Fruit fly (Drosophila melanogaster) whole organism, embryonic: Measurements from ENCODE around the gene side-IV.
A peak's percentile ranks its signal among the peaks of the same experiment; 100 is the strongest.

Experiments used
- Atf3 ChIP-seq: fragments of 200-800 bp; sonication (Bioruptor generic); optimal IDR thresholded peaks from 3 replicates; lab custom pipeline; 2016; ENCODE audit warnings: missing biosample characterization, missing genetic modification characterization
- B-H1 ChIP-seq: fragments of 200-800 bp; sonication (Bioruptor generic); IDR thresholded peaks from 3 replicates; pipeline ENCODE4 v1.3.6; 2022; ENCODE audit warnings: missing biosample characterization, missing genetic modification characterization
- BEAF-32 ChIP-seq: fragments of 200-800 bp; sonication (Bioruptor generic); optimal IDR thresholded peaks from 3 replicates; lab custom pipeline; 2017; ENCODE audit warnings: missing biosample characterization, missing genetic modification characterization, mild to moderate bottlenecking, moderate library complexity, missing genetic modification reagents
- BtbVII ChIP-seq: fragments of 200-800 bp; sonication (Bioruptor generic); optimal IDR thresholded peaks from 3 replicates; lab custom pipeline; 2017; ENCODE audit warnings: missing biosample characterization, mild to moderate bottlenecking, missing genetic modification characterization
- CG10147 ChIP-seq: fragments of 200-800 bp; sonication (Bioruptor generic); optimal IDR thresholded peaks from 2 replicates; lab custom pipeline; 2019; ENCODE audit warnings: missing biosample characterization, mild to moderate bottlenecking, missing genetic modification characterization, moderate library complexity
- CG10274 ChIP-seq: fragments of 200-800 bp; sonication (Bioruptor generic); optimal IDR thresholded peaks from 3 replicates; lab custom pipeline; 2017; ENCODE audit warnings: missing biosample characterization, mild to moderate bottlenecking, missing genetic modification characterization
- CG10366 ChIP-seq: fragments of 200-800 bp; sonication (Bioruptor generic); IDR thresholded peaks from 2 replicates; pipeline ENCODE4 v1.3.6; 2022; ENCODE audit warnings: missing biosample characterization, missing genetic modification characterization
- CG11695 ChIP-seq: fragments of 200-800 bp; sonication (Bioruptor generic); IDR thresholded peaks from 3 replicates; pipeline ENCODE4 v1.3.6; 2022; ENCODE audit warnings: missing biosample characterization, missing genetic modification characterization
- CG12104 ChIP-seq: fragments of 200-800 bp; sonication (Bioruptor generic); optimal IDR thresholded peaks from 3 replicates; lab custom pipeline; 2016; ENCODE audit warnings: missing biosample characterization, missing genetic modification characterization
- CG13287 ChIP-seq: fragments of 200-800 bp; sonication (Bioruptor generic); IDR thresholded peaks from 2 replicates; pipeline ENCODE4 v1.3.6; 2022; ENCODE audit warnings: missing biosample characterization, missing genetic modification characterization; ENCODE audit not compliant: partially characterized antibody
- CG13424 ChIP-seq: fragments of 200-800 bp; sonication (Bioruptor generic); optimal IDR thresholded peaks from 2 replicates; lab custom pipeline; 2019; ENCODE audit warnings: missing biosample characterization, mild to moderate bottlenecking, missing genetic modification characterization, moderate library complexity
- CG15479 ChIP-seq: fragments of 200-800 bp; sonication (Bioruptor generic); optimal IDR thresholded peaks from 3 replicates; lab custom pipeline; 2019; ENCODE audit warnings: missing biosample characterization, mild to moderate bottlenecking, missing genetic modification characterization, moderate library complexity
- CG16813 ChIP-seq: fragments of 200-800 bp; sonication (Bioruptor generic); IDR thresholded peaks from 3 replicates; pipeline ENCODE4 v1.3.6; 2022; ENCODE audit warnings: missing biosample characterization, missing genetic modification characterization; ENCODE audit not compliant: partially characterized antibody
- CG18011 ChIP-seq: fragments of 200-800 bp; sonication (Bioruptor generic); optimal IDR thresholded peaks from 2 replicates; lab custom pipeline; 2017; ENCODE audit warnings: missing biosample characterization, missing genetic modification characterization, mild to moderate bottlenecking, moderate library complexity, missing genotype
- CG18599 ChIP-seq: fragments of 200-800 bp; sonication (Bioruptor generic); optimal IDR thresholded peaks from 3 replicates; lab custom pipeline; 2017; ENCODE audit warnings: missing biosample characterization, missing genetic modification characterization, mild to moderate bottlenecking, moderate library complexity, missing genetic modification reagents
- CG2202 ChIP-seq: fragments of 200-800 bp; sonication (Bioruptor generic); optimal IDR thresholded peaks from 2 replicates; lab custom pipeline; 2018; ENCODE audit warnings: missing biosample characterization, mild to moderate bottlenecking, missing genetic modification characterization
- CG3838 ChIP-seq: fragments of 200-800 bp; sonication (Bioruptor generic); optimal IDR thresholded peaks from 3 replicates; lab custom pipeline; 2016; ENCODE audit warnings: missing biosample characterization, missing genetic modification characterization
- CG5180 ChIP-seq: fragments of 200-800 bp; sonication (Bioruptor generic); optimal IDR thresholded peaks from 3 replicates; lab custom pipeline; 2017; ENCODE audit warnings: missing biosample characterization, missing genetic modification characterization, mild to moderate bottlenecking, moderate library complexity, missing genetic modification reagents
- CG6689 ChIP-seq: fragments of 200-800 bp; sonication (Bioruptor generic); IDR thresholded peaks from 2 replicates; pipeline ENCODE4 v1.3.6; 2022; ENCODE audit warnings: missing biosample characterization, missing genetic modification characterization
- CG6765 ChIP-seq: fragments of 200-800 bp; sonication (Bioruptor generic); optimal IDR thresholded peaks from 3 replicates; lab custom pipeline; 2017; ENCODE audit warnings: missing biosample characterization, mild to moderate bottlenecking, missing genetic modification characterization
- CG7372 ChIP-seq: fragments of 200-800 bp; sonication (Bioruptor generic); IDR thresholded peaks from 2 replicates; pipeline ENCODE4 v1.3.6; 2022; ENCODE audit warnings: missing biosample characterization, missing genetic modification characterization
- Jarid2 ChIP-seq: fragments of 200-800 bp; sonication (Bioruptor generic); optimal IDR thresholded peaks from 3 replicates; lab custom pipeline; 2017; ENCODE audit warnings: mild to moderate bottlenecking, missing biosample characterization, missing genetic modification reagents, missing genetic modification characterization
- Mad ChIP-seq: fragments of 200-800 bp; sonication (Bioruptor generic); optimal IDR thresholded peaks from 2 replicates; lab custom pipeline; 2016; ENCODE audit warnings: missing biosample characterization, missing genetic modification characterization
- Max ChIP-seq: fragments of 200-800 bp; sonication (Bioruptor generic); optimal IDR thresholded peaks from 2 replicates; lab custom pipeline; 2016; ENCODE audit warnings: missing biosample characterization, mild to moderate bottlenecking, missing genetic modification characterization
- NK7.1 ChIP-seq: fragments of 200-800 bp; sonication (Bioruptor generic); optimal IDR thresholded peaks from 3 replicates; lab custom pipeline; 2016; ENCODE audit warnings: missing biosample characterization, missing genetic modification characterization
- Sox102F ChIP-seq: fragments of 200-800 bp; sonication (Bioruptor generic); optimal IDR thresholded peaks from 2 replicates; lab custom pipeline; 2018; ENCODE audit warnings: missing biosample characterization, mild to moderate bottlenecking, missing genetic modification characterization, moderate library complexity
- TFAM ChIP-seq: fragments of 200-800 bp; sonication (Bioruptor generic); optimal IDR thresholded peaks from 2 replicates; lab custom pipeline; 2017; ENCODE audit warnings: missing biosample characterization, missing genetic modification characterization, inconsistent platforms
- ac ChIP-seq: fragments of 200-800 bp; sonication (Bioruptor generic); optimal IDR thresholded peaks from 3 replicates; lab custom pipeline; 2017; ENCODE audit warnings: missing biosample characterization, mild to moderate bottlenecking, missing genetic modification characterization
- bigmax ChIP-seq: fragments of 200-800 bp; sonication (Bioruptor generic); optimal IDR thresholded peaks from 2 replicates; lab custom pipeline; 2018; ENCODE audit warnings: missing biosample characterization, mild to moderate bottlenecking, missing genetic modification characterization
- cg ChIP-seq: fragments of 200-800 bp; sonication (Bioruptor generic); optimal IDR thresholded peaks from 3 replicates; lab custom pipeline; 2019; ENCODE audit warnings: missing biosample characterization, mild to moderate bottlenecking, missing genetic modification characterization, moderate library complexity
- chinmo ChIP-seq: fragments of 200-800 bp; sonication (Bioruptor generic); IDR thresholded peaks from 4 replicates; pipeline ENCODE4 v1.3.6; 2022; ENCODE audit warnings: missing biosample characterization, missing genetic modification characterization; ENCODE audit not compliant: partially characterized antibody
- corto ChIP-seq: fragments of 200-800 bp; sonication (Bioruptor generic); optimal IDR thresholded peaks from 2 replicates; lab custom pipeline; 2016; ENCODE audit warnings: missing biosample characterization, mild to moderate bottlenecking, missing genetic modification characterization, moderate library complexity
- eve ChIP-seq, 2 experiments: fragments of >200 bp; optimal IDR thresholded peaks; 2 replicates each; lab custom pipeline; 2017; ENCODE audit warnings: missing biosample characterization in 2 of 2, missing genetic modification characterization in 2 of 2
- eyg ChIP-seq: fragments of 200-800 bp; sonication (Bioruptor generic); optimal IDR thresholded peaks from 3 replicates; lab custom pipeline; 2016; ENCODE audit warnings: missing biosample characterization, missing genetic modification characterization
- fu2 ChIP-seq: fragments of 200-800 bp; sonication (Bioruptor generic); optimal IDR thresholded peaks from 2 replicates; lab custom pipeline; 2016; ENCODE audit warnings: missing biosample characterization, missing genetic modification characterization
- jing ChIP-seq: fragments of 200-800 bp; sonication (Bioruptor generic); optimal IDR thresholded peaks from 2 replicates; lab custom pipeline; 2018; ENCODE audit warnings: missing biosample characterization, mild to moderate bottlenecking, missing genetic modification characterization
- mld ChIP-seq: fragments of 200-800 bp; sonication (Bioruptor generic); IDR thresholded peaks from 3 replicates; pipeline ENCODE4 v1.3.6; 2022; ENCODE audit warnings: missing biosample characterization, missing genetic modification characterization; ENCODE audit not compliant: partially characterized antibody
- onecut ChIP-seq: fragments of 200-800 bp; sonication (Bioruptor generic); IDR thresholded peaks from 2 replicates; pipeline ENCODE4 v1.3.6; 2022; ENCODE audit warnings: missing biosample characterization, missing genetic modification characterization
- p53 ChIP-seq: fragments of 200-800 bp; sonication (Bioruptor generic); optimal IDR thresholded peaks from 2 replicates; lab custom pipeline; 2016; ENCODE audit warnings: missing biosample characterization, missing genetic modification characterization
- pb ChIP-seq: fragments of 200-800 bp; sonication (Bioruptor generic); optimal IDR thresholded peaks from 3 replicates; lab custom pipeline; 2016; ENCODE audit warnings: missing biosample characterization, missing genetic modification characterization
- schlank ChIP-seq: fragments of 200-800 bp; sonication (Bioruptor generic); optimal IDR thresholded peaks from 2 replicates; lab custom pipeline; 2018; ENCODE audit warnings: missing biosample characterization, mild to moderate bottlenecking, missing genetic modification characterization
- slbo ChIP-seq: fragments of 200-800 bp; sonication (Bioruptor generic); IDR thresholded peaks from 2 replicates; pipeline ENCODE4 v1.3.6; 2022; ENCODE audit warnings: missing biosample characterization, missing genetic modification characterization
- stwl ChIP-seq: fragments of 200-800 bp; sonication (Bioruptor generic); optimal IDR thresholded peaks from 3 replicates; lab custom pipeline; 2018; ENCODE audit warnings: missing biosample characterization, mild to moderate bottlenecking, missing genetic modification characterization, moderate library complexity
- trem ChIP-seq: fragments of 200-800 bp; optimal IDR thresholded peaks from 3 replicates; lab custom pipeline; 2019; ENCODE audit warnings: missing biosample characterization, mild to moderate bottlenecking, missing genetic modification characterization, moderate library complexity
- trh ChIP-seq: fragments of 200-800 bp; sonication (Bioruptor generic); optimal IDR thresholded peaks from 2 replicates; lab custom pipeline; 2016; ENCODE audit warnings: missing biosample characterization, missing genetic modification characterization
- vfl ChIP-seq: fragments of 200-800 bp; sonication (Bioruptor generic); optimal IDR thresholded peaks from 2 replicates; lab custom pipeline; 2016; ENCODE audit warnings: missing biosample characterization, missing genetic modification characterization
- wor ChIP-seq: fragments of 200-800 bp; sonication (Bioruptor generic); IDR thresholded peaks from 2 replicates; pipeline ENCODE4 v1.3.6; 2022; ENCODE audit warnings: missing biosample characterization, missing genetic modification characterization
- zfh2 ChIP-seq: fragments of 200-800 bp; sonication (Bioruptor generic); optimal IDR thresholded peaks from 2 replicates; lab custom pipeline; 2016; ENCODE audit warnings: missing biosample characterization, missing genetic modification characterization

Gene side-IV

dm6 chr3R:13400902-13401721, 49.3 kb upstream of the side-IV start (continued):
- TF ChIP-seq eve (GFP tag; optimal IDR thresholded peaks at IDR 0.05; lab: Kevin White, UChicago) (peak in 1 of 2 experiments; percentile 97), Sox102F (GFP tag; lab: Kevin White, UChicago) (peak; percentile 92), CG5180 (GFP tag; lab: Kevin White, UChicago) (peak; percentile 72), jing (GFP tag; lab: Kevin White, UChicago) (peak; percentile 77), CG3838 (GFP tag; lab: Kevin White, UChicago) (peak; percentile 75), trh (peak; percentile 77), zfh2 (GFP tag; lab: Kevin White, UChicago) (peak; percentile 86), trem (tag; lab: Kevin White, UChicago) (peak; percentile 88), p53 (GFP tag; lab: Kevin White, UChicago) (peak; percentile 79), CG7372 (peak; percentile 79), CG18599 (GFP tag; lab: Kevin White, UChicago) (peak; percentile 79), cg (peak; percentile 76), wor (peak; percentile 83), ac (GFP tag; lab: Kevin White, UChicago) (peak; percentile 6), Mad (GFP tag; lab: Kevin White, UChicago) (peak; percentile 80), CG6689 (peak; percentile 90), NK7.1 (peak; percentile 58), CG10274 (peak; percentile 77), CG11695 (GFP tag; lab: Robert Waterston, UW) (peak; percentile 91), CG6765 (GFP tag; lab: Kevin White, UChicago) (peak; percentile 79), pb (GFP tag; lab: Kevin White, UChicago) (peak; percentile 74), Max (GFP tag; lab: Kevin White, UChicago) (peak; percentile 76), vfl (GFP tag; lab: Kevin White, UChicago) (peak; percentile 80), TFAM (peak; percentile 53), CG12104 (GFP tag; lab: Kevin White, UChicago) (peak; percentile 69), fu2 (GFP tag; lab: Kevin White, UChicago) (peak; percentile 85), mld (no peak), CG13424 (peak; percentile 92), BtbVII (GFP tag; lab: Kevin White, UChicago) (peak; percentile 75), slbo (GFP tag; lab: Robert Waterston, UW) (peak; percentile 82), CG2202 (tag; lab: Kevin White, UChicago) (peak; percentile 89), Jarid2 (GFP tag; lab: Kevin White, UChicago) (peak; percentile 43), CG16813 (GFP tag; lab: Robert Waterston, UW) (no peak), eyg (peak; percentile 76), CG13287 (GFP tag; lab: Robert Waterston, UW) (no peak), CG15479 (GFP tag; lab: Kevin White, UChicago) (no peak), CG10147 (GFP tag; lab: Kevin White, UChicago) (peak; percentile 80), corto (GFP tag; lab: Kevin White, UChicago) (peak; percentile 48), stwl (tag; lab: Kevin White, UChicago) (peak; percentile 6), bigmax (GFP tag; lab: Kevin White, UChicago) (no peak), BEAF-32 (GFP tag; lab: Kevin White, UChicago) (no peak), onecut (GFP tag; lab: Robert Waterston, UW) (peak; percentile 53), CG18011 (GFP tag; lab: Kevin White, UChicago) (peak; percentile 64), chinmo (no peak), B-H1 (GFP tag; lab: Robert Waterston, UW) (peak; percentile 73), Atf3 (peak; percentile 87), schlank (tag; lab: Kevin White, UChicago) (peak; percentile 67), CG10366 (GFP tag; lab: Robert Waterston, UW) (peak; percentile 78)
